Fruit fly (Drosophila melanogaster): ENCODE measurements around the gene Rev1.
A peak's percentile ranks its signal among the peaks of the same experiment; 100 is the strongest.

The Rev1 gene

DNA sequence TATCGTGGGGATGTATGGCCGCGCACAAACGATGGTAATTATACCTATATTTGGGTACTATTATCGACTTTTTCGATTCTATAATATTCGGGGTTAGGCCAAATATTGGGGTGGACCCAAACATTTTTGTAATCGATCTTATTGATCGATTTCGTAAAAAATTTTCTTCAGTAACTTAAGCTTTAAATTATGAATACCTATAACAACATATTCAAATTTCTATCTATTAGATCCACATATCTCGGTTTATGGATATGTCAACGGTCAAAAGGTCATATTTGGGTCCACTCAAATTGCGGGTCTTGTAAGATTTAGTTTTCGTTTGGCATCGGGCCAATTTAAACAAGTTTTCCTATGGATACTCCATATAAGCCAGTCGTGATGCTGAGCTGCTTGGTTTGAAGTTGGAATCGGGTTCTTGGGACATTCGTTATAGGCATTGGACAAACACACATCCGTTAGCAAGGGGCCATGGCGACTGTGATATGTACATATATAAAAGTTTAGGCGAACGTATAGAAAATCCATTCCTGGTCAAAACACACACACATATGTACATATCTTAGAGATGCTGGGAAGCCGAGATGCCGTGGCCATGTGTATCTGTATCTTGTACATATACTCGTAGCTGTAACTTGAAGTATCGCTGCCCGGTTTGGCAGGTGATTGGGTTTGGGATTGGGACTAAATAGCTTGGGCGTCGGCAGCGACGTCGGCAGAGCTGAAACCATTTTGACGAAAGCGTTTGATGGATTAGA lies 46.2 kb downstream of the Rev1 start (continued):
- TF ChIP-seq tgo (GFP tag; IDR thresholded peaks at IDR 0.05) (peak; percentile 38; the same call in 1 of the 3 replicates), crc (GFP tag; optimal IDR thresholded peaks at IDR 0.05) (peak; percentile 33), ash1 (GFP tag; optimal IDR thresholded peaks at IDR 0.05) (no peak), sisA (GFP tag; IDR thresholded peaks at IDR 0.05) (peak; percentile 29; the same call in 1 of the 2 replicates), stwl (tag; optimal IDR thresholded peaks at IDR 0.05) (no peak), CG14667 (GFP tag; IDR thresholded peaks at IDR 0.05) (peak; percentile 24; the same call in 1 of the 2 replicates), trh (GFP tag; optimal IDR thresholded peaks at IDR 0.05) (no peak), H15 (GFP tag; IDR thresholded peaks at IDR 0.05) (peak; percentile 56; the same call in 2 of the 3 replicates), CG9727 (GFP tag; optimal IDR thresholded peaks at IDR 0.05) (no peak), CrebB (tag; optimal IDR thresholded peaks at IDR 0.05) (peak; percentile 8), dan (GFP tag; IDR thresholded peaks at IDR 0.05) (no peak), CoRest (tag; optimal IDR thresholded peaks at IDR 0.05) (peak; percentile 58), cwo (GFP tag; optimal IDR thresholded peaks at IDR 0.05) (peak; percentile 46), Hmx (GFP tag; optimal IDR thresholded peaks at IDR 0.05) (no peak), Ravus (GFP tag; IDR thresholded peaks at IDR 0.05) (no peak), CG7745 (tag; optimal IDR thresholded peaks at IDR 0.05) (no peak), CG17802 (tag; optimal IDR thresholded peaks at IDR 0.05) (no peak), Hsf (GFP tag; optimal IDR thresholded peaks at IDR 0.05) (peak; percentile 62), caup (GFP tag; optimal IDR thresholded peaks at IDR 0.05; ENCODE audit: severe bottlenecking) (peak; percentile 61), CHES-1-like (GFP tag; optimal IDR thresholded peaks at IDR 0.05) (peak; percentile 42), jumu (GFP tag; optimal IDR thresholded peaks at IDR 0.05) (no peak), CG1529 (GFP tag; optimal IDR thresholded peaks at IDR 0.05) (peak; percentile 8), CG7271 (tag; optimal IDR thresholded peaks at IDR 0.05) (no peak), jing (GFP tag; optimal IDR thresholded peaks at IDR 0.05) (peak; percentile 5), repo (GFP tag; optimal IDR thresholded peaks at IDR 0.05) (peak; percentile 9), CG3065 (GFP tag; optimal IDR thresholded peaks at IDR 0.05) (no peak), ken (GFP tag; IDR thresholded peaks at IDR 0.05) (no peak), D (optimal IDR thresholded peaks at IDR 0.05) (no peak), D (GFP tag; optimal IDR thresholded peaks at IDR 0.05) (peak; percentile 28), da (GFP tag; optimal IDR thresholded peaks at IDR 0.05) (no peak), dm (GFP tag; optimal IDR thresholded peaks at IDR 0.05) (no peak), Myb (GFP tag; optimal IDR thresholded peaks at IDR 0.05) (no peak), CG12391 (tag; optimal IDR thresholded peaks at IDR 0.05) (peak; percentile 71), slp2 (GFP tag; optimal IDR thresholded peaks at IDR 0.05) (no peak), CG17328 (GFP tag; IDR thresholded peaks at IDR 0.05) (peak; percentile 57; the same call in 1 of the 2 replicates), CG6654 (GFP tag; optimal IDR thresholded peaks at IDR 0.05) (no peak), CG8478 (optimal IDR thresholded peaks at IDR 0.05) (no peak), CG15011 (GFP tag; optimal IDR thresholded peaks at IDR 0.05) (peak; percentile 38), Xbp1 (GFP tag; optimal IDR thresholded peaks at IDR 0.05) (peak; percentile 60), gem (tag; optimal IDR thresholded peaks at IDR 0.05) (peak; percentile 84), ewg (GFP tag; optimal IDR thresholded peaks at IDR 0.05) (no peak), NC2α (GFP tag; optimal IDR thresholded peaks at IDR 0.05) (no peak), oc (tag; optimal IDR thresholded peaks at IDR 0.05) (no peak), Gug (GFP tag; IDR thresholded peaks at IDR 0.05) (no peak), CG7372 (GFP tag; IDR thresholded peaks at IDR 0.05) (no peak), dimm (GFP tag; IDR thresholded peaks at IDR 0.05) (no peak), ara (GFP tag; IDR thresholded peaks at IDR 0.05) (peak; percentile 50; the same call in 1 of the 2 replicates), CG8281 (tag; optimal IDR thresholded peaks at IDR 0.05) (peak; percentile 6), CG7786 (GFP tag; optimal IDR thresholded peaks at IDR 0.05) (no peak), lmd (GFP tag; IDR thresholded peaks at IDR 0.05) (peak; percentile 40; the same call in 1 of the 2 replicates), pb (GFP tag; optimal IDR thresholded peaks at IDR 0.05) (no peak)
